Fruit fly (Drosophila melanogaster) whole organism, prepupa: ENCODE measurements around the gene CG5781.

Source experiments
- Blimp-1 ChIP-seq: fragments of 200-800 bp; sonication (Bioruptor generic); optimal IDR thresholded peaks from 3 replicates; lab custom pipeline; 2017; ENCODE audit warnings: missing biosample characterization, missing genetic modification characterization, mild to moderate bottlenecking, moderate library complexity, missing genetic modification reagents
- CG10631 ChIP-seq: fragments of 200-800 bp; sonication (Bioruptor generic); optimal IDR thresholded peaks from 2 replicates; lab custom pipeline; 2016; ENCODE audit warnings: missing biosample characterization, missing genetic modification characterization
- CG11294 ChIP-seq: fragments of 200-800 bp; sonication (Bioruptor generic); IDR thresholded peaks from 2 replicates; pipeline ENCODE4 v1.3.6; 2022; ENCODE audit warnings: missing biosample characterization, missing genetic modification characterization
- CG15336 ChIP-seq: fragments of 200-800 bp; sonication (Bioruptor generic); IDR thresholded peaks from 2 replicates; pipeline ENCODE4 v1.3.6; 2022; ENCODE audit warnings: missing biosample characterization, missing genetic modification characterization
- CG1621 ChIP-seq: fragments of 200-800 bp; sonication (Bioruptor generic); optimal IDR thresholded peaks from 3 replicates; lab custom pipeline; 2018; ENCODE audit warnings: missing biosample characterization, mild to moderate bottlenecking, missing genetic modification characterization
- CG16779 ChIP-seq: fragments of 200-800 bp; sonication (Bioruptor generic); optimal IDR thresholded peaks from 3 replicates; lab custom pipeline; 2017; ENCODE audit warnings: missing biosample characterization, mild to moderate bottlenecking, missing genetic modification characterization
- CG3032 ChIP-seq: fragments of 200-800 bp; optimal IDR thresholded peaks from 2 replicates; lab custom pipeline; 2019; ENCODE audit warnings: missing biosample characterization, mild to moderate bottlenecking, missing genetic modification characterization, moderate library complexity
- CG32006 ChIP-seq: fragments of 200-800 bp; sonication (Bioruptor generic); optimal IDR thresholded peaks from 3 replicates; lab custom pipeline; 2017; ENCODE audit warnings: missing biosample characterization, mild to moderate bottlenecking, missing genetic modification characterization
- CG34406 ChIP-seq: fragments of 200-800 bp; sonication (Bioruptor generic); optimal IDR thresholded peaks from 3 replicates; lab custom pipeline; 2016; ENCODE audit warnings: missing biosample characterization, missing genetic modification characterization
- CG3919 ChIP-seq: fragments of 200-800 bp; sonication (Bioruptor generic); optimal IDR thresholded peaks from 3 replicates; lab custom pipeline; 2016; ENCODE audit warnings: missing biosample characterization, missing genetic modification characterization
- CG6808 ChIP-seq: fragments of 200-800 bp; sonication (Bioruptor generic); optimal IDR thresholded peaks from 3 replicates; lab custom pipeline; 2017; ENCODE audit warnings: missing biosample characterization, missing genetic modification characterization, mild to moderate bottlenecking, moderate library complexity, missing genetic modification reagents
- CG9139 ChIP-seq: fragments of 200-800 bp; sonication (Bioruptor generic); optimal IDR thresholded peaks from 3 replicates; lab custom pipeline; 2017; ENCODE audit warnings: missing biosample characterization, mild to moderate bottlenecking, missing genetic modification characterization
- Eip78C ChIP-seq: fragments of 200-800 bp; sonication (Bioruptor generic); peaks from one replicate; lab custom pipeline; 2016; ENCODE audit warnings: missing biosample characterization, missing genetic modification characterization
- Eip93F ChIP-seq: fragments of 200-800 bp; sonication (Bioruptor generic); optimal IDR thresholded peaks from 2 replicates; lab custom pipeline; 2016; ENCODE audit warnings: missing biosample characterization, mild to moderate bottlenecking, missing genetic modification characterization
- Ets21C ChIP-seq: fragments of 200-800 bp; sonication (Bioruptor generic); optimal IDR thresholded peaks from 3 replicates; lab custom pipeline; 2016; ENCODE audit warnings: missing biosample characterization, missing genetic modification characterization
- Ets96B ChIP-seq: fragments of 200-800 bp; optimal IDR thresholded peaks from 2 replicates; lab custom pipeline; 2019; ENCODE audit warnings: missing biosample characterization, mild to moderate bottlenecking, missing genetic modification characterization, moderate library complexity
- Gug ChIP-seq: fragments of 200-800 bp; sonication (Bioruptor generic); IDR thresholded peaks from 2 replicates; pipeline ENCODE4 v1.3.6; 2022; ENCODE audit warnings: missing biosample characterization, missing genetic modification characterization
- Hr39 ChIP-seq: fragments of 200-800 bp; sonication (Bioruptor generic); optimal IDR thresholded peaks from 2 replicates; lab custom pipeline; 2016; ENCODE audit warnings: missing biosample characterization, missing genetic modification characterization
- Lpt ChIP-seq: fragments of 200-800 bp; sonication (Bioruptor generic); optimal IDR thresholded peaks from 3 replicates; lab custom pipeline; 2016; ENCODE audit warnings: missing biosample characterization, missing genetic modification characterization
- Met ChIP-seq: fragments of 200-800 bp; sonication (Bioruptor generic); optimal IDR thresholded peaks from 3 replicates; lab custom pipeline; 2016; ENCODE audit warnings: missing biosample characterization, missing genetic modification characterization
- OdsH ChIP-seq: fragments of 200-800 bp; sonication (Bioruptor generic); optimal IDR thresholded peaks from 3 replicates; lab custom pipeline; 2016; ENCODE audit warnings: missing biosample characterization, missing genetic modification characterization
- Sox14 ChIP-seq: fragments of 200-800 bp; sonication (Bioruptor generic); optimal IDR thresholded peaks from 3 replicates; lab custom pipeline; 2016; ENCODE audit warnings: missing biosample characterization, missing genetic modification characterization
- achi ChIP-seq: fragments of 200-800 bp; sonication (Bioruptor generic); optimal IDR thresholded peaks from 3 replicates; lab custom pipeline; 2016; ENCODE audit warnings: missing biosample characterization, missing genetic modification characterization
- acj6 ChIP-seq: fragments of 200-800 bp; sonication (Bioruptor generic); optimal IDR thresholded peaks from 3 replicates; lab custom pipeline; 2016; ENCODE audit warnings: missing biosample characterization, missing genetic modification characterization
- dac ChIP-seq: fragments of 200-800 bp; sonication (Bioruptor generic); optimal IDR thresholded peaks from 2 replicates; lab custom pipeline; 2017; ENCODE audit warnings: missing biosample characterization, mild to moderate bottlenecking, missing genetic modification characterization
- eg ChIP-seq: fragments of 200-800 bp; sonication (Bioruptor generic); IDR thresholded peaks from 3 replicates; pipeline ENCODE4 v1.3.6; 2022; ENCODE audit warnings: missing biosample characterization, missing genetic modification characterization
- esn ChIP-seq: fragments of 200-800 bp; sonication (Bioruptor generic); optimal IDR thresholded peaks from 2 replicates; lab custom pipeline; 2016; ENCODE audit warnings: missing biosample characterization, mild to moderate bottlenecking, missing genetic modification characterization, moderate library complexity
- fd85E ChIP-seq: fragments of 200-800 bp; sonication (Bioruptor generic); optimal IDR thresholded peaks from 3 replicates; lab custom pipeline; 2016; ENCODE audit warnings: missing biosample characterization, missing genetic modification characterization
- fkh ChIP-seq: fragments of 200-800 bp; sonication (Bioruptor generic); optimal IDR thresholded peaks from 3 replicates; lab custom pipeline; 2017; ENCODE audit warnings: missing biosample characterization, mild to moderate bottlenecking, missing genetic modification characterization, moderate library complexity
- lz ChIP-seq: fragments of 200-800 bp; sonication (Bioruptor generic); optimal IDR thresholded peaks from 3 replicates; lab custom pipeline; 2016; ENCODE audit warnings: missing biosample characterization, missing genetic modification characterization
- net ChIP-seq: fragments of 200-800 bp; sonication (Bioruptor generic); optimal IDR thresholded peaks from 3 replicates; lab custom pipeline; 2016; ENCODE audit warnings: missing biosample characterization, missing genetic modification characterization
- salr ChIP-seq, 2 experiments: fragments of 200-800 bp; sonication (Bioruptor generic); optimal IDR thresholded peaks; 3 replicates each; lab custom pipeline; 2016 to 2018; ENCODE audit warnings: missing biosample characterization in 2 of 2, missing genetic modification characterization in 2 of 2, mild to moderate bottlenecking in 1 of 2
- ss ChIP-seq, 2 experiments: fragments of 200-800 bp; sonication (Bioruptor generic); optimal IDR thresholded peaks; 2 replicates in 1 of 2; 3 replicates in 1 of 2; lab custom pipeline; 2017 to 2018; ENCODE audit warnings: mild to moderate bottlenecking in 2 of 2, missing biosample characterization in 2 of 2, missing genetic modification characterization in 2 of 2, moderate library complexity in 1 of 2
- svp ChIP-seq: fragments of 200-800 bp; sonication (Bioruptor generic); peaks from one replicate; lab custom pipeline; 2016; ENCODE audit warnings: missing biosample characterization, missing genetic modification characterization

Gene CG5781

dm6 chr2L:12681603-12682368 is 15.3 kb downstream of the CG5781 start:
- TF ChIP-seq Hr39 (peak; percentile 19), svp (GFP tag; lab: Kevin White, UChicago) (no peak), CG1621 (tag; lab: Kevin White, UChicago) (no peak), ss (GFP tag; optimal IDR thresholded peaks at IDR 0.05; lab: Kevin White, UChicago) (no peak), dac (GFP tag; lab: Kevin White, UChicago) (no peak)
- TF ChIP-seq, all 60 proteins: peak for 1

- TF ChIP-seq CG9139 (GFP tag; lab: Kevin White, UChicago): no peak
- TF ChIP-seq esn (GFP tag; lab: Kevin White, UChicago): no peak
- TF ChIP-seq acj6 (GFP tag; lab: Kevin White, UChicago): no peak
- TF ChIP-seq CG10631 (GFP tag; lab: Kevin White, UChicago): no peak
- no peak for TF ChIP-seq Blimp-1 (GFP tag; lab: Kevin White, UChicago)
- TF ChIP-seq svp (GFP tag; lab: Kevin White, UChicago): no peak
- no peak for TF ChIP-seq CG16779
- no peak for TF ChIP-seq Ets21C (GFP tag; lab: Kevin White, UChicago)
- no peak for TF ChIP-seq salr (GFP tag; optimal IDR thresholded peaks at IDR 0.05; lab: Kevin White, UChicago)
- no peak for TF ChIP-seq eg (GFP tag; lab: Robert Waterston, UW)
- TF ChIP-seq achi: no peak
- no peak for TF ChIP-seq CG6808 (GFP tag; lab: Kevin White, UChicago)
- TF ChIP-seq, all 60 proteins: peak for 0
Observed at dm6 chr2L:12679310-12679709, 17.8 kb downstream of the CG5781 start.

- TF ChIP-seq fkh (no peak), Lpt (GFP tag; lab: Kevin White, UChicago) (no peak), dac (GFP tag; lab: Kevin White, UChicago) (no peak), Eip78C (GFP tag; lab: Kevin White, UChicago) (no peak), Eip93F (GFP tag; lab: Kevin White, UChicago) (no peak), achi (no peak), CG3919 (GFP tag; lab: Kevin White, UChicago) (no peak), ss (GFP tag; optimal IDR thresholded peaks at IDR 0.05; lab: Kevin White, UChicago) (no peak), OdsH (GFP tag; lab: Kevin White, UChicago) (no peak), CG11294 (GFP tag; lab: Robert Waterston, UW) (no peak)
Observed at dm6 chr2L:12678286-12678685, 18.8 kb downstream of the CG5781 start.

- TF ChIP-seq lz (GFP tag; lab: Kevin White, UChicago) (no peak), CG11294 (GFP tag; lab: Robert Waterston, UW) (no peak), Eip78C (GFP tag; lab: Kevin White, UChicago) (no peak), Blimp-1 (GFP tag; lab: Kevin White, UChicago) (no peak), fd85E (GFP tag; lab: Kevin White, UChicago) (no peak), salr (GFP tag; optimal IDR thresholded peaks at IDR 0.05; lab: Kevin White, UChicago) (no peak), CG3032 (tag; lab: Kevin White, UChicago) (no peak), Met (GFP tag; lab: Kevin White, UChicago) (no peak), Eip93F (GFP tag; lab: Kevin White, UChicago) (no peak), Gug (GFP tag; lab: Robert Waterston, UW) (no peak), CG15336 (GFP tag; lab: Robert Waterston, UW) (no peak), Ets96B (tag; lab: Kevin White, UChicago) (no peak), CG6808 (GFP tag; lab: Kevin White, UChicago) (no peak), CG32006 (GFP tag; lab: Kevin White, UChicago) (no peak), net (GFP tag; lab: Kevin White, UChicago) (no peak), CG34406 (GFP tag; lab: Kevin White, UChicago) (no peak), Lpt (GFP tag; lab: Kevin White, UChicago) (no peak), CG1621 (tag; lab: Kevin White, UChicago) (no peak), acj6 (GFP tag; lab: Kevin White, UChicago) (no peak), Sox14 (GFP tag; lab: Kevin White, UChicago) (no peak)
Observed at dm6 chr2L:12674365-12674764, 22.8 kb downstream of the CG5781 start.
